Fruit fly (Drosophila melanogaster): Measurements from ENCODE around the gene Pif2.

Gene Pif2

DNA sequence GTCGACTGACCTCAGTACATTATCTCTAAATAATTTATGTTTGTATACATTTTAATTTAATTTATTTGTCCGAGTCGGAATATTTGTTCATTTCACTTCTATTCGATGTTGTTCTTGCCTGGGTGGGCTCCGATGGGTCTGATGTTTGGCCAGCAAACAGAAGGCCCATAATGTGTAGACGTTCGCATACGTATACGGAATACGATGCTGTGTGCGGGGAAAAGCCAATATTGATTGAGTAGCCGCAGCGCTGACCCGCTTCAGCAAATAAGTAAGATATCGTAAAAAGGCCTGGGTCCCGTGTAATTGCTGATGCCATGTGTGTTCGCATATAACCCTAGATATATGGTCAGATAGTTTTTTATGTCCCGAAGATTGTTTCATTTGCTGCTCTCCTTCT is 44.4 kb upstream of the Pif2 start (continued):
- TF ChIP-seq grau (tag; optimal IDR thresholded peaks at IDR 0.05) (no peak), E2f2 (GFP tag; IDR thresholded peaks at IDR 0.05) (no peak), CG4730 (GFP tag; IDR thresholded peaks at IDR 0.05) (no peak), Sox102F (GFP tag; optimal IDR thresholded peaks at IDR 0.05) (peak; percentile 59), bowl (GFP tag; IDR thresholded peaks at IDR 0.05) (no peak), CkIIα-i1 (GFP tag; IDR thresholded peaks at IDR 0.05) (no peak), lmd (GFP tag; IDR thresholded peaks at IDR 0.05) (no peak), yki (optimal IDR thresholded peaks at IDR 0.05) (no peak), br (optimal IDR thresholded peaks at IDR 0.05) (no peak), CG17568 (GFP tag; optimal IDR thresholded peaks at IDR 0.05) (peak; percentile 72), CG18476 (GFP tag; optimal IDR thresholded peaks at IDR 0.05) (no peak), Sry-β (GFP tag; optimal IDR thresholded peaks at IDR 0.05) (peak; percentile 20), MTF-1 (GFP tag; optimal IDR thresholded peaks at IDR 0.05; ENCODE audit: borderline replicate concordance) (peak; percentile 72), BEAF-32 (GFP tag; optimal IDR thresholded peaks at IDR 0.05) (no peak), CG9609 (GFP tag; optimal IDR thresholded peaks at IDR 0.05) (peak; percentile 38), CG2875 (GFP tag; optimal IDR thresholded peaks at IDR 0.05) (peak; percentile 76), Hmr (GFP tag; optimal IDR thresholded peaks at IDR 0.05) (peak; percentile 22), CG17802 (tag; optimal IDR thresholded peaks at IDR 0.05) (no peak), nerfin-2 (GFP tag; IDR thresholded peaks at IDR 0.05; ENCODE audit: partially characterized antibody) (no peak), maf-S (GFP tag; optimal IDR thresholded peaks at IDR 0.05) (no peak), Oli (tag; optimal IDR thresholded peaks at IDR 0.05) (peak; percentile 14), CG1792 (GFP tag; optimal IDR thresholded peaks at IDR 0.05) (peak; percentile 59), her (GFP tag; optimal IDR thresholded peaks at IDR 0.05) (no peak), eve (GFP tag; optimal IDR thresholded peaks at IDR 0.05) (no peak), CG17186 (GFP tag; optimal IDR thresholded peaks at IDR 0.05) (peak; percentile 5), CG1529 (GFP tag; optimal IDR thresholded peaks at IDR 0.05) (peak; percentile 59), corto (GFP tag; optimal IDR thresholded peaks at IDR 0.05) (no peak), run (tag; optimal IDR thresholded peaks at IDR 0.05) (no peak), fd3F (GFP tag; optimal IDR thresholded peaks at IDR 0.05) (no peak), CG3407 (GFP tag; optimal IDR thresholded peaks at IDR 0.05) (peak; percentile 83), salm (tag; optimal IDR thresholded peaks at IDR 0.05) (no peak), C15 (GFP tag; IDR thresholded peaks at IDR 0.05) (no peak), btn (GFP tag; optimal IDR thresholded peaks at IDR 0.05) (peak; percentile 4), Ets65A (GFP tag) (peak; percentile 58), CG7556 (GFP tag; optimal IDR thresholded peaks at IDR 0.05) (peak; percentile 50), abd-A (tag; optimal IDR thresholded peaks at IDR 0.05) (peak; percentile 59), Antp (GFP tag; optimal IDR thresholded peaks at IDR 0.05) (no peak), gfzf (GFP tag; optimal IDR thresholded peaks at IDR 0.05) (no peak), sug (tag; optimal IDR thresholded peaks at IDR 0.05) (no peak), CG5180 (GFP tag; optimal IDR thresholded peaks at IDR 0.05) (no peak), CG31441 (GFP tag; IDR thresholded peaks at IDR 0.05) (peak; percentile 55), CG2712 (tag; optimal IDR thresholded peaks at IDR 0.05) (no peak), kah (GFP tag; optimal IDR thresholded peaks at IDR 0.05) (no peak), dmrt99B (tag; optimal IDR thresholded peaks at IDR 0.05) (peak; percentile 22), Dfd (GFP tag; optimal IDR thresholded peaks at IDR 0.05) (no peak), zfh2 (GFP tag; optimal IDR thresholded peaks at IDR 0.05) (no peak), pita (GFP tag; optimal IDR thresholded peaks at IDR 0.05) (no peak), CG15696 (tag; optimal IDR thresholded peaks at IDR 0.05) (peak; percentile 85), Hr78 (GFP tag; optimal IDR thresholded peaks at IDR 0.05) (no peak), dmrt11E (tag; optimal IDR thresholded peaks at IDR 0.05) (peak; percentile 86), klu (GFP tag; IDR thresholded peaks at IDR 0.05) (no peak), row (GFP tag; IDR thresholded peaks at IDR 0.05) (no peak)

Data from whole organism, embryonic.